Fruit fly (Drosophila melanogaster) whole organism: Measurements from ENCODE around the gene eIF4H2.

Experiments
- Dll ChIP-seq: fragments of >200 bp; optimal IDR thresholded peaks from 2 replicates; lab custom pipeline; 2017
- psq ChIP-seq: fragments of >200 bp; optimal IDR thresholded peaks from 2 replicates; lab custom pipeline; 2017

- TF ChIP-seq psq (lab: Kevin White, UChicago) (no peak), Dll (lab: Kevin White, UChicago) (no peak)
Measured at dm6 chr3R:30746190-30746589, 20.3 kb downstream of the eIF4H2 start, which contains the start of gene Npc2h.
